Worm (Caenorhabditis elegans) whole organism, young adult: ENCODE data around the gene klp-6.

Source experiments
- F49E8.2 ChIP-seq: sonication (generic microtip); optimal IDR thresholded peaks from 3 replicates; lab custom pipeline; 2017; ENCODE audit warnings: missing genetic modification characterization, mild to moderate bottlenecking, missing compliant biosample characterization, antibody characterized with exemption, moderate library complexity; ENCODE audit not compliant: insufficient read depth
- let-526 ChIP-seq: fragments of 200-800 bp; sonication (Bioruptor generic); IDR thresholded peaks from 2 replicates; pipeline ENCODE4 v1.3.6; 2022; ENCODE audit warnings: missing genetic modification reagents, missing genetic modification characterization, missing compliant biosample characterization
- let-607 ChIP-seq, 2 experiments: fragments of 200-800 bp in 1 of 2; sonication (Bioruptor generic) in 1 of 2; sonication (generic microtip) in 1 of 2; optimal IDR thresholded peaks; 2 replicates each; lab custom pipeline; 2016 to 2018; ENCODE audit warnings: mild to moderate bottlenecking in 2 of 2, missing compliant biosample characterization in 2 of 2, missing genetic modification characterization in 2 of 2, moderate library complexity in 2 of 2, missing genotype in 1 of 2
- sea-2 ChIP-seq: fragments of 200-800 bp; sonication (Bioruptor generic); IDR thresholded peaks from 2 replicates; pipeline ENCODE4 v1.3.6; 2022; ENCODE audit warnings: missing genetic modification characterization, missing compliant biosample characterization

DNA sequence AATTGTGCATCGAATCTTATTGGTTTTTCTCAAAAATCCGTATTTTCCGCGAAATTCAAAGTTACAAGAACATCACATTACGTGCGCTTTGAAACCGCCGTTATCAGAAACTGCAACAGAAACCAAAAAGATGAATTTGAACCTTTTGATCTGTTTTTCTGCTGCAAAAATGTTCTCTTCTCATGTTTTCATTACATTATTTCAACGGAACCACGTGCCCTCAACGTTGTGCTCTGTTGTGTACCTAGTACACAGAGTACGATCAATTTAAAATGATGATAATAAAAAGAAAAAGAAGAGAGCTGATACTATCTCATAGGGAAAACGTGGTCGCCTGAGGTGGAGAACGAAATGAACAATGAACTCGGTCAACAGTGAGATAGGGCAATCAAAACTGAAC lies 47.3 kb downstream of the klp-6 start:
- TF ChIP-seq F49E8.2 (no peak), let-607 (tag; optimal IDR thresholded peaks at IDR 0.05; lab: Kevin White, UChicago) (peak in 1 of 2 experiments; percentile 36), sea-2 (GFP tag; lab: Robert Waterston, UW) (no peak), let-526 (0 out of 2 replicates have a peak, but pooled peaks have one; percentile 24)
